Worm (Caenorhabditis elegans) whole organism, early embryonic: ENCODE results near the gene ZK632.2.

ENCODE experiments used
- B0310.2 ChIP-seq: sonication (generic microtip); optimal IDR thresholded peaks from 2 replicates; lab custom pipeline; 2016; ENCODE audit warnings: mild to moderate bottlenecking, missing genetic modification characterization, missing compliant biosample characterization
- F13C5.2 ChIP-seq: sonication (generic microtip); optimal IDR thresholded peaks from 2 replicates; lab custom pipeline; 2017; ENCODE audit warnings: mild to moderate bottlenecking, missing genetic modification characterization, inconsistent platforms, missing compliant biosample characterization
- ama-1 ChIP-seq: fragments of 150-350 bp; optimal IDR thresholded peaks from 2 replicates; lab custom pipeline; 2014
- ceh-13 ChIP-seq: fragments of 200-800 bp; sonication (Bioruptor generic); optimal IDR thresholded peaks from 2 replicates; lab custom pipeline; 2018; ENCODE audit warnings: mild to moderate bottlenecking, missing genetic modification characterization, missing compliant biosample characterization
- flt-1 ChIP-seq: fragments of 200-800 bp; sonication (Bioruptor generic); IDR thresholded peaks from 2 replicates; pipeline ENCODE4 v1.3.6; 2022; ENCODE audit warnings: missing genetic modification characterization, missing compliant biosample characterization
- hmbx-1 ChIP-seq: sonication (generic microtip); optimal IDR thresholded peaks from 2 replicates; lab custom pipeline; 2016; ENCODE audit warnings: mild to moderate bottlenecking, missing genetic modification characterization, missing compliant biosample characterization
- hmg-4 ChIP-seq: fragments of 200-800 bp; sonication (Bioruptor generic); optimal IDR thresholded peaks from 2 replicates; lab custom pipeline; 2018; ENCODE audit warnings: mild to moderate bottlenecking, missing genetic modification characterization, missing compliant biosample characterization
- hnd-1 ChIP-seq: sonication (generic microtip); optimal IDR thresholded peaks from 2 replicates; lab custom pipeline; 2016; ENCODE audit warnings: missing genetic modification characterization, missing compliant biosample characterization
- sea-1 ChIP-seq: fragments of 200-800 bp; sonication (Bioruptor generic); conservative IDR thresholded peaks from 2 replicates; pipeline ENCODE4 v1.3.6; 2022; ENCODE audit warnings: missing genetic modification characterization, missing compliant biosample characterization
- tbx-11 ChIP-seq: fragments of 200-800 bp; sonication (Bioruptor generic); IDR thresholded peaks from 2 replicates; pipeline ENCODE4 v1.3.6; 2022; ENCODE audit warnings: missing genetic modification characterization, missing compliant biosample characterization
- tra-4 ChIP-seq: sonication (generic microtip); optimal IDR thresholded peaks from 2 replicates; lab custom pipeline; 2017; ENCODE audit warnings: missing genetic modification characterization, missing compliant biosample characterization

DNA sequence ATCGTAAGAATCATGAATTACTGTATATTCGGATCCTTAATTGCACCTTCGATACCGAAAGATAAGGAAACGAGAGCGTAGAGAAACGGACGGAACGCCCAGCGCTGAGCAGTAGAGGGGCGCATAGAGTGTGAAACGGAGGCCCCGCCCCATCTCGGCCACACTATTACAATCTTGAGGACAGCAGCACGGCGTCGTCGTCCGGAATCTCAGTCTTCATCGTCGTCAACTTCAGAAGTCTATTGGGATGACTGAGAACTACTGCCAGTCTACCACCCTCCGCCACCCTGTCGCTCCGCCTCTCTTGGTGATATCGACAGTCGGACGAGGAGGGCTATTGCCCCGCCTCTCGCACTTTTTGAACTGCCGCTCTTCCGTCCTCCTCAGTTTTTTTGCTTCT lies 34.2 kb upstream of the ZK632.2 start:
- TF ChIP-seq ama-1 (lab: Kevin White, UChicago), result no peak
- TF ChIP-seq sea-1 (GFP tag; lab: Robert Waterston, UW), result 0 out of 2 replicates have a peak, but pooled peaks have one; percentile 36
- no peak for TF ChIP-seq B0310.2 (tag; lab: Kevin White, UChicago)
- TF ChIP-seq tra-4, result no peak
- no peak for TF ChIP-seq hnd-1
- TF ChIP-seq ceh-13, result no peak
- no peak for TF ChIP-seq hmbx-1 (tag; lab: Kevin White, UChicago)
- TF ChIP-seq F13C5.2 (tag; lab: Kevin White, UChicago), result no peak
- no peak for TF ChIP-seq hmg-4 (GFP tag; lab: Kevin White, UChicago)
- TF ChIP-seq flt-1 (GFP tag; lab: Robert Waterston, UW), result no peak
- TF ChIP-seq tbx-11 (GFP tag; lab: Robert Waterston, UW), result no peak
